Worm (Caenorhabditis elegans) whole organism, L1 larva: ENCODE measurements around the gene srj-33.

Source experiments
- dsc-1 ChIP-seq: sonication (generic microtip); optimal IDR thresholded peaks from 2 replicates; lab custom pipeline; 2016; ENCODE audit warnings: mild to moderate bottlenecking, missing genetic modification characterization, missing compliant biosample characterization
- rnt-1 ChIP-seq: sonication (generic microtip); optimal IDR thresholded peaks from 2 replicates; lab custom pipeline; 2016; ENCODE audit warnings: mild to moderate bottlenecking, missing genetic modification characterization, moderate library complexity, missing compliant biosample characterization

DNA sequence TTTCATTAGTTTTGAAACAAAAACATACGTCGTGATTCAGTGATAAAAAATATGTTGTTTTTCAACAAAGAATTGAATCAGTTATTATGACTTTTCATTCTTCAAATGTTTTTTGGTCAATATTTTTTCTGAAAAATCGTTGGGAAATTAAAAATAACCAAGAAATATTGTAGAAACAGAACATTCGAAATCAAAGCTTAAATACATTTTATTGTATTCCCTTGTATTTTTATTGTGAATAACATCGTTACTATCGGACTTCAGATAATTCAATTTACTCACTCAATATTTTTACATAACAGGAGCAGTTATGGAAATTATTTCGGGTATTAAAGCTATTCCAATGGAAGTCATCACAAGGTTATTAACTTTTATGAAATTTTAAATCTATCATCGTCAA is 20.7 kb downstream of the srj-33 start, which contains the start of gene C50H2.4:
- TF ChIP-seq rnt-1 (no peak), dsc-1 (no peak)
